Fruit fly (Drosophila melanogaster) whole organism, adult: ENCODE measurements around the gene CG15211.
A peak's percentile ranks its signal among the peaks of the same experiment; 100 is the strongest.

Source experiments
- CG11617 ChIP-seq: fragments of 200-800 bp; sonication (Bioruptor generic); optimal IDR thresholded peaks from 2 replicates; lab custom pipeline; 2017; ENCODE audit warnings: mild to moderate bottlenecking, missing biosample characterization, missing genetic modification reagents, missing genetic modification characterization
- CG12768 ChIP-seq: fragments of 200-800 bp; sonication (Bioruptor generic); optimal IDR thresholded peaks from 2 replicates; lab custom pipeline; 2017; ENCODE audit warnings: missing biosample characterization, missing genetic modification characterization, mild to moderate bottlenecking, moderate library complexity, missing genetic modification reagents
- CG14711 ChIP-seq: fragments of 200-800 bp; sonication (Bioruptor generic); optimal IDR thresholded peaks from 2 replicates; lab custom pipeline; 2018; ENCODE audit warnings: missing biosample characterization, mild to moderate bottlenecking, missing genetic modification characterization, moderate library complexity
- CG1620 ChIP-seq: fragments of 200-800 bp; sonication (Bioruptor generic); optimal IDR thresholded peaks from 2 replicates; lab custom pipeline; 2016; ENCODE audit warnings: missing biosample characterization, missing genetic modification characterization
- CG33017 ChIP-seq: fragments of 200-800 bp; sonication (Bioruptor generic); optimal IDR thresholded peaks from 2 replicates; lab custom pipeline; 2018; ENCODE audit warnings: missing biosample characterization, mild to moderate bottlenecking, missing genetic modification characterization, moderate library complexity
- CG5204 ChIP-seq: fragments of 200-800 bp; sonication (Bioruptor generic); optimal IDR thresholded peaks from 2 replicates; lab custom pipeline; 2016; ENCODE audit warnings: missing biosample characterization, missing genetic modification characterization
- CG7045 ChIP-seq: fragments of 200-800 bp; sonication (Bioruptor generic); optimal IDR thresholded peaks from 2 replicates; lab custom pipeline; 2017; ENCODE audit warnings: missing biosample characterization, mild to moderate bottlenecking, missing genetic modification characterization
- CG7101 ChIP-seq: fragments of 200-800 bp; sonication (Bioruptor generic); optimal IDR thresholded peaks from 2 replicates; lab custom pipeline; 2018; ENCODE audit warnings: missing biosample characterization, mild to moderate bottlenecking, missing genetic modification characterization, moderate library complexity
- Clk ChIP-seq: fragments of 200-800 bp; sonication (Bioruptor generic); optimal IDR thresholded peaks from 2 replicates; lab custom pipeline; 2017; ENCODE audit warnings: missing biosample characterization, missing genetic modification characterization
- Crg-1 ChIP-seq: fragments of 200-800 bp; sonication (Bioruptor generic); optimal IDR thresholded peaks from 2 replicates; lab custom pipeline; 2016; ENCODE audit warnings: missing biosample characterization, missing genetic modification characterization
- Hr96 ChIP-seq: fragments of 200-800 bp; sonication (Bioruptor generic); optimal IDR thresholded peaks from 2 replicates; lab custom pipeline; 2016; ENCODE audit warnings: missing biosample characterization, missing genetic modification characterization
- Mnt ChIP-seq: fragments of 200-800 bp; sonication (Bioruptor generic); optimal IDR thresholded peaks from 2 replicates; lab custom pipeline; 2016; ENCODE audit warnings: missing biosample characterization, mild to moderate bottlenecking, missing genetic modification characterization
- bab1 ChIP-seq: fragments of 200-800 bp; sonication (Bioruptor generic); optimal IDR thresholded peaks from 3 replicates; lab custom pipeline; 2019; ENCODE audit warnings: missing biosample characterization, mild to moderate bottlenecking, missing genetic modification characterization, moderate library complexity
- cic ChIP-seq: fragments of 200-800 bp; sonication (Bioruptor generic); optimal IDR thresholded peaks from 2 replicates; lab custom pipeline; 2017; ENCODE audit warnings: missing biosample characterization, mild to moderate bottlenecking, missing genetic modification characterization, moderate library complexity
- cnc ChIP-seq, 2 experiments: fragments of >200 bp; optimal IDR thresholded peaks; 2 replicates each; lab custom pipeline; 2017
- kay ChIP-seq: fragments of 200-800 bp; sonication (Bioruptor generic); peaks from one replicate; lab custom pipeline; 2016; ENCODE audit warnings: missing biosample characterization, missing genetic modification characterization, borderline replicate concordance
- ovo ChIP-seq: fragments of 200-800 bp; sonication (Bioruptor generic); optimal IDR thresholded peaks from 2 replicates; lab custom pipeline; 2016; ENCODE audit warnings: missing biosample characterization, missing genetic modification characterization
- pad ChIP-seq: fragments of 200-800 bp; sonication (Bioruptor generic); optimal IDR thresholded peaks from 3 replicates; lab custom pipeline; 2017; ENCODE audit warnings: missing biosample characterization, missing genetic modification characterization, mild to moderate bottlenecking, moderate library complexity, missing genetic modification reagents
- tj ChIP-seq: fragments of 200-800 bp; sonication (Bioruptor generic); optimal IDR thresholded peaks from 3 replicates; lab custom pipeline; 2017; ENCODE audit warnings: missing biosample characterization, mild to moderate bottlenecking, missing genetic modification characterization, moderate library complexity
- toe ChIP-seq: fragments of 200-800 bp; sonication (Bioruptor generic); optimal IDR thresholded peaks from 2 replicates; lab custom pipeline; 2016; ENCODE audit warnings: missing biosample characterization, missing genetic modification characterization

Gene CG15211

DNA sequence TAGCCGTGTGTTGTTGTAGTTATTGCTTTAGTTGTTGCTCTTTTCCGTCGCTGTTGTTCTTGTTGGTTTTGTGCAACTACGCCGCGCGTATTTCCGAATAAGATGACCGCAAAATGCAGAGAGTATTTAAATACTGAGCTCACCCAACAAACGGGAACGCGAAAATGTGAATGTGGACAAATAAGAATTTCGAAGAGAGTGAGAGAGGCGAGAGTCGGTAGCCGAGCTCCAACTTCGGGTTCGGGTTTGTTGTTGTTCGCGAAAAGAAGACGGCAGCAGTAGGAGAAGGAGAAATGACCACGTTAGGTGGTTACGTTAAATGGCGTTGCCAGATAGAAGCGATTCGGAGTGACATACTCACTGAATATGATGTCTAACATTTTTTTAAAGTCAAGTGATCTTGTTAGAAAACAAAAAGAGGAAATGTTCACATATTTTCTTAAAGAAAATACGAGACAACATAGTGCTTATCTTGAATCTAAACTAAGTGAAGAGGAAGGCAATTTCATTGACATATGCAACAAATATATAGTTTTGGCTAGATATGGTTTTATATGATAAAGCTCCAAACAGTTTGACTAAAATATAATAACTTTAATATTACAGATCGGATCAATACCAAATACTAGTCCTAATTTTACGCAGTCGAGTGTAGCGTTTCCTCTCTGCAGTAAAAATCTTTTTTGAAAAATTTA is 34.5 kb downstream of the CG15211 start:
- TF ChIP-seq pad (GFP tag; lab: Kevin White, UChicago) (peak; percentile 100), cnc (optimal IDR thresholded peaks at IDR 0.05; lab: Kevin White, UChicago) (no peak), Crg-1 (no peak), CG5204 (GFP tag; lab: Kevin White, UChicago) (no peak), ovo (peak; percentile 47), CG11617 (GFP tag; lab: Kevin White, UChicago) (no peak), Clk (GFP tag; lab: Kevin White, UChicago) (no peak), CG7101 (tag; lab: Kevin White, UChicago) (peak; percentile 11), tj (peak; percentile 63), bab1 (GFP tag; lab: Kevin White, UChicago) (peak; percentile 26), Mnt (GFP tag; lab: Kevin White, UChicago) (peak; percentile 46), cic (peak; percentile 49), CG12768 (no peak), kay (GFP tag; lab: Kevin White, UChicago) (peak; percentile 85)

DNA sequence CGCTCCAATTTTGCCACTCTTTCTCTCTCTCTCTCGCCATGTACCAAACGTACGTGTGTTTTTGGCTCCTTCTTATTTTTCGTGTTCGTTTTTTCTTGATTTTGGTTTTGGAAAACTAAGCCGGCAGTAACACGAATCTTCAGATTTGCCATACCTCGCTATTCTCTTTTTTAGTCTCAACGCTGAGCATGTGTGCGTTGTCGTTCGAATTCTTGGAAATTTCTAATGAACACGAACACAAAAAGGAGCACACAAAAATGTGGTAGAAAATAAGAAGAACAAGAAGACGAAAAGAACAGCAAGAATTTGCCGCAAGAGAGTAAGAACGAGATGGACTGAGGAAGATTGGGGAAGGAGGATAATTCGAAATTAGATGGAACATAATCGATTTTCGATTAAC is 36.3 kb downstream of the CG15211 start:
- no peak for TF ChIP-seq Mnt (GFP tag; lab: Kevin White, UChicago)
- TF ChIP-seq CG12768, result no peak
- no peak for TF ChIP-seq CG1620
- TF ChIP-seq cic, result no peak
- TF ChIP-seq bab1 (GFP tag; lab: Kevin White, UChicago), result no peak

DNA sequence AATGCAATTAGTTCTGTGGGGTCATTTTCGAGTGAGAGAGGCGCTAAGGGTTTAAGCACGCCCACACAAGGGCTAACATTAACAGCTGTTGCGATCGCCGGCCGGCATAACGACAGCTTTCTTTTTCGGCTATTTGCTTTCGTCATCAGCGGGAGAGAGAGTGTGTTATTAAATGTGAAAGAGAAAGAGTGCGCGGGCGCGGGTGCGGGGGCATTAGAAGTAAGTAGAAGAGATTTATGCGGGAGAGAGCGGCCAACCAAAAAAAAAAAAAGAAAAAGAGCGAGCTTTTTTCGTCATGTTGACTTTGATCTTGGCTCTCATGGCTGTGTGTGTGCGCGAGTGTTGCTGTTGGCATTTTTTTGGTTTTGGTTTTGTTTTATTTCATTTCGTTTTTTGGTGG is 41.8 kb downstream of the CG15211 start:
- TF ChIP-seq bab1 (GFP tag; lab: Kevin White, UChicago) (no peak), CG33017 (tag; lab: Kevin White, UChicago) (no peak), tj (no peak), cic (no peak), CG5204 (GFP tag; lab: Kevin White, UChicago) (no peak), cnc (optimal IDR thresholded peaks at IDR 0.05; lab: Kevin White, UChicago) (no peak), ovo (no peak), CG14711 (tag; lab: Kevin White, UChicago) (no peak), Crg-1 (no peak), Clk (GFP tag; lab: Kevin White, UChicago) (no peak), CG1620 (no peak), pad (GFP tag; lab: Kevin White, UChicago) (no peak), toe (GFP tag; lab: Kevin White, UChicago) (no peak), Mnt (GFP tag; lab: Kevin White, UChicago) (no peak)

DNA sequence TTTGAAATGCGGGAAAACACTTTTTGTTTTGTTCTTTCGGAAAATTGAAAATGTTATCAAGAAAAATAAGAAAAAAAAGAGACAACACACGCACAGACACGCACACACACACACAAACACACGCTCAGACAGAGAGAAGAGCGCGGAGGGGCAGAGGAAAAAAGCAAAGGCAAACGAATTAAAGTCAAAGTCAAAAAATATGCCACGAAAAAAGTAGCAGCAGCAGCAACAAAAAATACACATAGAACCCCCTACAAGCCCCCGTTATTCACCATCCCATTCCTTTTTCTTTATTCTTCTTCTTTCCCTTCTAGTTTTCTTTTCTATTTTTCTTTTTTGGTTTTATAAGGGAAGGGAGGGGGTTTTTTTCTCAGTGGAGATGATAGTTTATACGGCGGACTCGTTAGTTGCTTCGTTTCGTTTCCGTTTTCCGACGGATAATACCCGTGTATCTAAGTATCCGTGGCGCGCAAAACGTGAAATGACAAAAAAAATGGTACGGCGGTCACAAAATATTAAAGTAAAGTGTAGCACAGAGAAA is 42.6 kb downstream of the CG15211 start:
- TF ChIP-seq CG1620, result no peak
- no peak for TF ChIP-seq Mnt (GFP tag; lab: Kevin White, UChicago)
- TF ChIP-seq CG33017 (tag; lab: Kevin White, UChicago), result no peak
- TF ChIP-seq CG14711 (tag; lab: Kevin White, UChicago), result no peak
- no peak for TF ChIP-seq toe (GFP tag; lab: Kevin White, UChicago)
- TF ChIP-seq Clk (GFP tag; lab: Kevin White, UChicago), result no peak
- TF ChIP-seq CG11617 (GFP tag; lab: Kevin White, UChicago), result no peak
- no peak for TF ChIP-seq pad (GFP tag; lab: Kevin White, UChicago)
- no peak for TF ChIP-seq kay (GFP tag; lab: Kevin White, UChicago)
- no peak for TF ChIP-seq Crg-1
- TF ChIP-seq bab1 (GFP tag; lab: Kevin White, UChicago), result no peak
- TF ChIP-seq CG5204 (GFP tag; lab: Kevin White, UChicago), result no peak
- no peak for TF ChIP-seq Hr96 (GFP tag; lab: Kevin White, UChicago)
- no peak for TF ChIP-seq cnc (optimal IDR thresholded peaks at IDR 0.05; lab: Kevin White, UChicago)

DNA sequence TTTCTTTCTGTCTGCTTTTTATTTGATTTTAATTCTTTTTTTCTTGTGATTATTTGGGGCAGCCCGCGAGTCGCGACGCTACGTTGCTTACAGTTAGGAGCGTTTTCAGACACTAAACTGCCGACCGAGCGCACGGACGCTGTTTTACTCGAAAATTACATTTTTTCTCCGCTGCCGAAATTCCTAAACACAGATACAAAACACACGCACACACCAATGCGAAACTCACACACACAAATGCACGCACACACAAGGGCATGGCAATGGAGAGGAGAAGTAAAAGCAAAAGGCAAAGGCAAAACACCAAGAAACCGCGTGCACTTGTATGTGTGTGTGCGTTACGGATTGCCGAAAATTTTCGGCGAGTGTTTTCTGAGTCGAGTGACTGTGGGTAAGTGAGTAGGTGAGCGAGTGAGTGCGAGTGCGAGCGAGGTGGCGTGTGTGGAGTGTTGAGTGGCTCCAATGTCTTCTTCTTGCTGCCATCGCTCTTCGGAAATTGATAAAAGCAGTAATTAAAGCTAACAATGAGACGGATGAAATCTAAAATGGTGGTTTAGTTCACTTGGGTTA is 43.3 kb downstream of the CG15211 start:
- TF ChIP-seq CG14711 (tag; lab: Kevin White, UChicago), result no peak
- TF ChIP-seq CG7045 (GFP tag; lab: Kevin White, UChicago), result no peak
- no peak for TF ChIP-seq kay (GFP tag; lab: Kevin White, UChicago)
- TF ChIP-seq CG33017 (tag; lab: Kevin White, UChicago), result no peak
- peak; percentile 95 for TF ChIP-seq pad (GFP tag; lab: Kevin White, UChicago)
- no peak for TF ChIP-seq cnc (optimal IDR thresholded peaks at IDR 0.05; lab: Kevin White, UChicago)
- peak; percentile 57 for TF ChIP-seq tj

DNA sequence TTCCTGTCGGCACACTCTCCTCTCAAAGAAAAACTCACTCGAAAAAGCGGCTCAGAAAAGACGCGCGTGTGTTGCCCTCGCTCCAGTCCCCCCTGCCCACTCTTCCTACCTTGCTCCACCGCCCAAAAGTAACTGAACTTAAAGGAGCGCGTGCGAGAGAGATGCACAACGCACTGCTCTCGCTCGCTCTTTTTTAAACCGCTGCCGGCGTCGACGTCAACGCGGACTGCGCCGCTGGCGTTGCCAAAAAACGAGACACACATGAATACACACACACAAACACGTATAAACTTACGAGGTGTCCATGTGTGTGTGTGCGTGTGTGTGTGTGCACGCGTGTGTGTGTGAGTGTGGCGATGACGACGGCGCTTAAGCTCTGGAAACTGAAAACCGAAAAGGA is 44.5 kb downstream of the CG15211 start:
- TF ChIP-seq CG7045 (GFP tag; lab: Kevin White, UChicago) (no peak), CG7101 (tag; lab: Kevin White, UChicago) (no peak), Clk (GFP tag; lab: Kevin White, UChicago) (no peak), Hr96 (GFP tag; lab: Kevin White, UChicago) (no peak), CG11617 (GFP tag; lab: Kevin White, UChicago) (no peak), tj (no peak)
